Fruit fly (Drosophila melanogaster): ENCODE results near the gene CG9451.
"Not testable (repeated sequence)": the region's sequence is repeated elsewhere in the genome, so short reads cannot be mapped to it uniquely, and the experiment has no call there.

- TF ChIP-seq D1 (tag; optimal IDR thresholded peaks at IDR 0.05); EcR (GFP tag; optimal IDR thresholded peaks at IDR 0.05); CG13204 (GFP tag; optimal IDR thresholded peaks at IDR 0.05); CG9948 (tag; optimal IDR thresholded peaks at IDR 0.05); CG17806 (tag; optimal IDR thresholded peaks at IDR 0.05); CG4496 (GFP tag; IDR thresholded peaks at IDR 0.05); Pif1B (GFP tag; optimal IDR thresholded peaks at IDR 0.05); CG12605 (GFP tag; IDR thresholded peaks at IDR 0.05); CG8159 (tag; optimal IDR thresholded peaks at IDR 0.05); rn (GFP tag; IDR thresholded peaks at IDR 0.05); Pif1A (GFP tag; optimal IDR thresholded peaks at IDR 0.05); fd96Ca (GFP tag; IDR thresholded peaks at IDR 0.05): not testable (repeated sequence)
Observed at dm6 chr3L:19487260-19487659, 13.3 kb downstream of the CG9451 start, which contains the start of gene CG32212.
